Fruit fly (Drosophila melanogaster) whole organism, pupa: ENCODE results near the gene CDase.
A peak's percentile ranks its signal among the peaks of the same experiment; 100 is the strongest.

ENCODE experiments used
- CG10348 ChIP-seq: fragments of 200-800 bp; sonication (Bioruptor generic); IDR thresholded peaks from 2 replicates; pipeline ENCODE4 v1.3.6; 2022; ENCODE audit warnings: missing biosample characterization, missing genetic modification characterization
- CG12605 ChIP-seq: fragments of 200-800 bp; sonication (Bioruptor generic); IDR thresholded peaks from 2 replicates; pipeline ENCODE4 v1.3.6; 2022; ENCODE audit warnings: missing biosample characterization, missing genetic modification characterization
- CG13204 ChIP-seq: fragments of 200-800 bp; sonication (Bioruptor generic); optimal IDR thresholded peaks from 2 replicates; lab custom pipeline; 2018; ENCODE audit warnings: missing biosample characterization, mild to moderate bottlenecking, missing genetic modification characterization, moderate library complexity
- CG14655 ChIP-seq: fragments of 200-800 bp; sonication (Bioruptor generic); optimal IDR thresholded peaks from 3 replicates; lab custom pipeline; 2017; ENCODE audit warnings: mild to moderate bottlenecking, missing biosample characterization, missing genetic modification reagents, missing genetic modification characterization
- CG15710 ChIP-seq: fragments of 200-800 bp; sonication (Bioruptor generic); optimal IDR thresholded peaks from 2 replicates; lab custom pipeline; 2018; ENCODE audit warnings: missing biosample characterization, mild to moderate bottlenecking, missing genetic modification characterization, moderate library complexity
- CG17806 ChIP-seq: fragments of 200-800 bp; sonication (Bioruptor generic); optimal IDR thresholded peaks from 2 replicates; lab custom pipeline; 2018; ENCODE audit warnings: missing biosample characterization, mild to moderate bottlenecking, missing genetic modification characterization, moderate library complexity
- CG32121 ChIP-seq: fragments of 200-800 bp; sonication (Bioruptor generic); IDR thresholded peaks from 2 replicates; pipeline ENCODE4 v1.3.6; 2022; ENCODE audit warnings: missing biosample characterization, missing genetic modification characterization
- CG34367 ChIP-seq: fragments of 200-800 bp; sonication (Bioruptor generic); optimal IDR thresholded peaks from 2 replicates; lab custom pipeline; 2018; ENCODE audit warnings: missing biosample characterization, mild to moderate bottlenecking, missing genetic modification characterization
- CG4496 ChIP-seq: fragments of 200-800 bp; sonication (Bioruptor generic); IDR thresholded peaks from 3 replicates; pipeline ENCODE4 v1.3.6; 2022; ENCODE audit warnings: missing biosample characterization, missing genetic modification characterization
- CG8159 ChIP-seq: fragments of 200-800 bp; sonication (Bioruptor generic); optimal IDR thresholded peaks from 3 replicates; lab custom pipeline; 2018; ENCODE audit warnings: missing biosample characterization, mild to moderate bottlenecking, missing genetic modification characterization, moderate library complexity
- CG8301 ChIP-seq: fragments of 200-800 bp; sonication (Bioruptor generic); optimal IDR thresholded peaks from 2 replicates; lab custom pipeline; 2018; ENCODE audit warnings: missing biosample characterization, mild to moderate bottlenecking, missing genetic modification characterization
- CG9948 ChIP-seq: fragments of 200-800 bp; sonication (Bioruptor generic); optimal IDR thresholded peaks from 2 replicates; lab custom pipeline; 2018; ENCODE audit warnings: missing biosample characterization, mild to moderate bottlenecking, missing genetic modification characterization, moderate library complexity
- D1 ChIP-seq: fragments of 200-800 bp; sonication (Bioruptor generic); optimal IDR thresholded peaks from 2 replicates; lab custom pipeline; 2018; ENCODE audit warnings: missing biosample characterization, mild to moderate bottlenecking, missing genetic modification characterization, moderate library complexity
- EcR ChIP-seq: fragments of 200-800 bp; sonication (Bioruptor generic); optimal IDR thresholded peaks from 3 replicates; lab custom pipeline; 2019; ENCODE audit warnings: missing biosample characterization, missing genetic modification characterization, mild to moderate bottlenecking, moderate library complexity, missing genetic modification reagents
- Ets98B ChIP-seq: fragments of 200-800 bp; sonication (Bioruptor generic); IDR thresholded peaks from 2 replicates; pipeline ENCODE4 v1.3.6; 2022; ENCODE audit warnings: missing biosample characterization, missing genetic modification characterization
- Pif1A ChIP-seq: fragments of 200-800 bp; sonication (Bioruptor generic); optimal IDR thresholded peaks from 3 replicates; lab custom pipeline; 2016; ENCODE audit warnings: missing biosample characterization, missing genetic modification characterization
- Pif1B ChIP-seq: fragments of 200-800 bp; sonication (Bioruptor generic); optimal IDR thresholded peaks from 3 replicates; lab custom pipeline; 2016; ENCODE audit warnings: missing biosample characterization, missing genetic modification characterization
- Snoo ChIP-seq: fragments of 200-800 bp; sonication (Bioruptor generic); optimal IDR thresholded peaks from 3 replicates; lab custom pipeline; 2017; ENCODE audit warnings: missing biosample characterization, mild to moderate bottlenecking, missing genetic modification characterization, inconsistent platforms
- fd96Ca ChIP-seq: fragments of 200-800 bp; sonication (Bioruptor generic); IDR thresholded peaks from 3 replicates; pipeline ENCODE4 v1.3.6; 2022; ENCODE audit warnings: missing biosample characterization, missing genetic modification characterization
- gl ChIP-seq: fragments of 200-800 bp; sonication (Bioruptor generic); optimal IDR thresholded peaks from 2 replicates; lab custom pipeline; 2018; ENCODE audit warnings: missing biosample characterization, mild to moderate bottlenecking, missing genetic modification characterization
- rn ChIP-seq: fragments of 200-800 bp; sonication (Bioruptor generic); IDR thresholded peaks from 2 replicates; pipeline ENCODE4 v1.3.6; 2022; ENCODE audit warnings: missing biosample characterization, missing genetic modification characterization

The CDase gene

DNA sequence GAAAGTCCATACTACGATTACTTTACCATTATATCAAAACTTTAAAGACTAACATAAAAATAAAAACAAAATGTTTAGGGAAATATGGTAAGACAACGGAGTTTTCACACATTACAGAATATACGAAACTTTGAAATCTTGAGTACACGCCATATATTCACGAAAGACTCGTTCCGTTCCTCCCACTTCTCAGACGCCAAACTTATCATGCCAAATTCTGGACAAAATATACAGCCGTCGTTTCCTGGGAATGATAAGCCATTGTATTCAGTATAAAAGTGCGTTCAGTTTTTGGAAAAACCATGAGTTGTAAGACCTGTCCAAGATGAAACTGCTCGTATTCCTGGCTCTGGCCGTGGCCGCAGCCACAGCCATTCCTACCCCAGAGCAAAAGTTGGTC lies 29.3 kb downstream of the CDase start, which contains the start of gene Jon99Fi:
TSS of gene Jon99Fi (plus strand) at position 301 of the 400 bp plus-strand sequence.
- TF ChIP-seq CG8159 (tag; lab: Kevin White, UChicago) (no peak), CG34367 (no peak), CG8301 (tag; lab: Kevin White, UChicago) (no peak), fd96Ca (GFP tag; lab: Robert Waterston, UW) (no peak), CG12605 (no peak), CG17806 (tag; lab: Kevin White, UChicago) (no peak), Pif1A (GFP tag; lab: Kevin White, UChicago) (no peak), CG4496 (no peak), gl (tag; lab: Kevin White, UChicago) (no peak), EcR (no peak), rn (GFP tag; lab: Robert Waterston, UW) (no peak), CG32121 (GFP tag; lab: Robert Waterston, UW) (no peak), Ets98B (GFP tag; lab: Robert Waterston, UW) (no peak)

DNA sequence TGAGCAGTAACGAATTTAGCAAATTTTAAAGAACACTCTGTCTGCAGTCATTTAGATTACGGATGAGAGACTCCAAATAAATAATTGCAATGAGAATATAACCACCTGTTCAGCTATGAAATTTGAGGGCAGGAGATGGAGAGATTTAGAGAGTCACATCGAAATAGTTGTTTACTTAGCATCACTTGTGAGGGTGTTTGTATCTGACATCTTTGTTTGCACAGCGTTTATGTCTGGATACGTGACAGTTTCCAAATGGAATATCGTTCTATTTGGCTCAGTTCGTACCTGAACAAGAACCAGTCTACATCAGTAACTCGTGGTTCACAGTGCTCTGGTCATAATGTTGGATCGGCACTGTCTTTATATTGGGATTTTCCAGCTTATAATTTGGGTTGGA lies 30.5 kb downstream of the CDase start, which contains the start of gene PH4alphaSG2:
TSS of gene PH4alphaSG2 (plus strand) at position 278 of the 400 bp plus-strand sequence.
- TF ChIP-seq CG4496 = no peak
- no peak for TF ChIP-seq CG8159 (tag; lab: Kevin White, UChicago)
- TF ChIP-seq Pif1A (GFP tag; lab: Kevin White, UChicago) = no peak
- TF ChIP-seq D1 = no peak
- TF ChIP-seq fd96Ca (GFP tag; lab: Robert Waterston, UW) = no peak
- TF ChIP-seq Pif1B (GFP tag; lab: Kevin White, UChicago) = no peak
- no peak for TF ChIP-seq CG12605
- no peak for TF ChIP-seq CG14655
- no peak for TF ChIP-seq EcR
- no peak for TF ChIP-seq gl (tag; lab: Kevin White, UChicago)
- no peak for TF ChIP-seq CG17806 (tag; lab: Kevin White, UChicago)
- TF ChIP-seq CG15710 (tag; lab: Kevin White, UChicago) = no peak

DNA sequence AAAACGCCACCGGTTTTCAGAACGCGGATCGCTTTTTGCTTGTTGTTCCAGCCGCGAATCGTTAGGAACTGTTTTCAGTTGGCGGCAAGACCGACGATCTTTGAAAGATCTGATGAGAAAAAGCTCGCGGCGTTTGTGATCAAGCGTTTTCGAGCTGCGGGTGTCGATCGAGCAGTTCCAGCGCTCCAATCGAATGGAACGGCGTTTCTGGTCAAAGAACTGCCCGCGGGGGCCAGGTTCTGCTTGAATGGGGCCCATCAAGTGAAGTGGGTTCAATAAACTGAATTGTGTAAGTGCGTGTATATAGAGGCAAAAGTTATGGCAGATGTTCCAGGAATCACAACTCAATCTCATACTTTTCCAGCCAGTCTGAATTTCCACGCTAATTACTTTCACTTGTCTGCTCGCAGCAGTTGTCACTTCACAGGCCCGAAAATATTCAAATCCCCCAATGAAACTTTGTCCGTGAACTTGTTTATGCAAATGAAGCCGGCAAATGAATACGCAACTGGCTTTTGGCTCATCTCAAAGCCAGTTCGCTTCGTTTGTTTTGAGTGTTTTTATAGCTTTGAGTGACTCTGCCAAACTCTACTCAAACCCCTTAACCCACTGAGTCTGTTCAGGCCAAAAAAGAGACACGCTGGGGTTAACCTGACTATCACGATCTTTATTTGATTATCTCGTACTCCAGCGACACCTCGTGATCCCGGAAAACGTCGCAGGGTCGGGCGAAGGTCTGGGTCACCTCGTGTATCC lies 37.0 kb downstream of the CDase start, which contains the start of gene PH4alphaMP:
TSS of gene PH4alphaMP (minus strand) at position 51 of the 756 bp plus-strand sequence.
- TF ChIP-seq Ets98B (GFP tag; lab: Robert Waterston, UW) = no peak

DNA sequence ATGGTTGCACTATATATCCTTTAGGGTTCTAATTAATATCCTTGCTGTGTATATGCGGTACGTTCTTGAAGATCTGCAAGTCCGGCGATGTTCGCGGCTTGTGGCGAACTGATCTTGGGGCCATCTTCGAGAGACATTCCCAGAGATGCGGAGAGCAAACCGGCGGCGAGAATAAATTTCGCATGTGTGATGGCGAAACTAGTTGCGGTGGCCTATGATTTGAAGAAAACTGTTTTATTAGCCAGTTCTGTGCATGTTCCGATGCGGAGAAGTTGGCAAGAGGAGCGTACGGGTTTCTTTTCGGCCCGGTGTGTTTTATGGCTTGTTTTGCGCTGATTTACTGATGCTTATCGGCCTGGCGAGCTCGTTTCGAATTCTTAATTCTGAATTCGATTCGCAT lies 40.9 kb downstream of the CDase start, which contains the start of gene PH4alphaNE1:
TSS of gene PH4alphaNE1 (minus strand) at position 101 of the 400 bp plus-strand sequence.
- TF ChIP-seq CG4496 = no peak
- no peak for TF ChIP-seq Ets98B (GFP tag; lab: Robert Waterston, UW)
- no peak for TF ChIP-seq CG12605
- TF ChIP-seq Pif1A (GFP tag; lab: Kevin White, UChicago) = no peak
- no peak for TF ChIP-seq CG10348 (GFP tag; lab: Robert Waterston, UW)
- no peak for TF ChIP-seq gl (tag; lab: Kevin White, UChicago)
- TF ChIP-seq Snoo (tag; lab: Kevin White, UChicago) = no peak
- no peak for TF ChIP-seq rn (GFP tag; lab: Robert Waterston, UW)
- no peak for TF ChIP-seq Pif1B (GFP tag; lab: Kevin White, UChicago)
- no peak for TF ChIP-seq EcR
- no peak for TF ChIP-seq D1
- TF ChIP-seq CG13204 (GFP tag; lab: Kevin White, UChicago) = no peak
- TF ChIP-seq CG8301 (tag; lab: Kevin White, UChicago) = no peak
- TF ChIP-seq fd96Ca (GFP tag; lab: Robert Waterston, UW) = no peak
- TF ChIP-seq CG15710 (tag; lab: Kevin White, UChicago) = no peak
- no peak for TF ChIP-seq CG8159 (tag; lab: Kevin White, UChicago)
- TF ChIP-seq CG17806 (tag; lab: Kevin White, UChicago) = no peak

DNA sequence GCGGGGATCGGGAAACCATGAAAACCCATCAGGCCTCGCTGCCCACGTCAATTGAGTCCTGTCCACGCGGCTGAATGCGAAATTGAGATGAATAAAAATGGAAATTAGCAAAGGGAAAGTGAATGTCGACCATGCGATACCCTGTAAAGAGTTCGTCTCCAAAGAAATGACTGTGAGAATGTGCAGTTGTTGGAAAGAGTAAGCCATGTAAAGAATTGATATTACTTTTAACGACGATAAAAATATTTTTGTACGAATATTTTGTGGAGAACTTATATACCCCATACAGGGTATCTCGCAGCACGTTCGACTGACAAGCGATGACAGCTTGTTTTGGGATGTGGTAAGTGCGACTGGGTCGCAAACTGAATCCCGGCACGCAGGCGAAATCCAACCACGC lies 41.9 kb downstream of the CDase start:
- TF ChIP-seq CG34367 (peak; percentile 3), Pif1A (GFP tag; lab: Kevin White, UChicago) (peak; percentile 60), CG14655 (peak; percentile 67), CG32121 (GFP tag; lab: Robert Waterston, UW) (no peak), CG9948 (no peak), CG4496 (peak; percentile 76; the same call in 2 of the 3 replicates), Pif1B (GFP tag; lab: Kevin White, UChicago) (peak; percentile 31), EcR (no peak), fd96Ca (GFP tag; lab: Robert Waterston, UW) (peak; percentile 66; the same call in 2 of the 3 replicates), gl (tag; lab: Kevin White, UChicago) (no peak), CG8159 (tag; lab: Kevin White, UChicago) (peak; percentile 67), Snoo (tag; lab: Kevin White, UChicago) (no peak)

DNA sequence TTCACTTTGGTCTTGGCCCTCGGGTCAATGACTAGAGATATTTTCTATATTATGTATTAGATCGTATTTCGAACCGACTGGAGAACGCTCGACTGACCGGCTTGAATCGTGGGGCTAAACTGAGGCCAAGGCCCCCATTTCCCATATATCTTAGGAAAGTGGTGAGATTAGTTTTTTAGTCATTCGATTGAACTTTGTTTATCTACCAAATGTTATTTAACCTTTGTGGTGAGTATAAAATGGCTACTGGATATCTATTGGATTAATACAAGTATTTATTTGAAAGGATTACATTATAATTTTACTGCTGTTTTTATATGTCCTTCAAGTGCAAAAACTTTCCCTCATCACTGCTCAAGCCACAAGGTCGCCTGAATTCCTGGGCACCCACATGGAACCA lies 44.1 kb downstream of the CDase start, which contains the start of gene CG31371:
TSS of gene CG31371 (minus strand) at position 101 of the 400 bp plus-strand sequence.
- TF ChIP-seq CG15710 (tag; lab: Kevin White, UChicago) (no peak), gl (tag; lab: Kevin White, UChicago) (no peak)
